Worm (Caenorhabditis elegans) whole organism, L1 larva: ENCODE results near the gene F16G10.5.

Experiments used
- C04F5.9 ChIP-seq: sonication (generic microtip); optimal IDR thresholded peaks from 2 replicates; lab custom pipeline; 2016; ENCODE audit warnings: missing genetic modification characterization, missing compliant biosample characterization
- C16A3.4 ChIP-seq: fragments of 150-350 bp; optimal IDR thresholded peaks from 2 replicates; lab custom pipeline; 2014; ENCODE audit warnings: missing biosample characterization, missing genetic modification characterization
- F16B12.6 ChIP-seq: fragments of 150-350 bp; optimal IDR thresholded peaks from 2 replicates; lab custom pipeline; 2014; ENCODE audit warnings: missing biosample characterization, missing genetic modification characterization
- alr-1 ChIP-seq: fragments of 200-800 bp; sonication (Bioruptor generic); optimal IDR thresholded peaks from 2 replicates; lab custom pipeline; 2018; ENCODE audit warnings: borderline replicate concordance, mild to moderate bottlenecking, missing genetic modification characterization, missing compliant biosample characterization
- ceh-63 ChIP-seq: fragments of 200-800 bp; sonication (Bioruptor generic); optimal IDR thresholded peaks from 2 replicates; lab custom pipeline; 2018; ENCODE audit warnings: mild to moderate bottlenecking, missing genetic modification characterization, missing compliant biosample characterization
- ceh-82 ChIP-seq, 3 experiments: fragments of 150-350 bp in 1 of 3; sonication (generic microtip) in 2 of 3; optimal IDR thresholded peaks; 2 replicates each; lab custom pipeline; 2014 to 2017; ENCODE audit warnings: missing biosample characterization in 3 of 3, missing genetic modification characterization in 3 of 3
- dpl-1 ChIP-seq, 3 experiments: fragments of 150-350 bp in 2 of 3; sonication (generic microtip) in 1 of 3; optimal IDR thresholded peaks; 2 replicates each; lab custom pipeline; 2014 to 2017; ENCODE audit warnings: missing biosample characterization in 3 of 3, missing genetic modification characterization in 3 of 3, missing genetic modification reagents in 3 of 3
- efl-1 ChIP-seq, 4 experiments: fragments of 150-350 bp; optimal IDR thresholded peaks in 3 of 4; peaks in 1 of 4; 1 replicate in 1 of 4; 2 replicates in 3 of 4; lab custom pipeline; 2014; ENCODE audit warnings: missing biosample characterization in 2 of 4, missing genetic modification characterization in 2 of 4, missing genetic modification reagents in 2 of 4
- efl-3 ChIP-seq: fragments of 200-800 bp; sonication (Bioruptor generic); optimal IDR thresholded peaks from 2 replicates; lab custom pipeline; 2018; ENCODE audit warnings: mild to moderate bottlenecking, missing genetic modification characterization, missing compliant biosample characterization
- egl-13 ChIP-seq: sonication (generic microtip); optimal IDR thresholded peaks from 2 replicates; lab custom pipeline; 2016; ENCODE audit warnings: missing genotype, missing genetic modification reagents, missing genetic modification characterization, missing compliant biosample characterization
- egl-27 ChIP-seq, 2 experiments: fragments of 150-350 bp in 1 of 2; sonication (generic microtip); optimal IDR thresholded peaks; 3 replicates each; lab custom pipeline; 2017 to 2018; ENCODE audit warnings: missing biosample characterization in 2 of 2, missing genetic modification characterization in 2 of 2, missing genetic modification reagents in 2 of 2
- elt-2 ChIP-seq: sonication (generic microtip); optimal IDR thresholded peaks from 2 replicates; lab custom pipeline; 2016; ENCODE audit warnings: missing genetic modification characterization, mild to moderate bottlenecking, inconsistent platforms, missing compliant biosample characterization, missing genetic modification reagents
- elt-3 ChIP-seq, 6 experiments: fragments of 150-350 bp in 1 of 6; sonication (generic microtip); optimal IDR thresholded peaks; 2 replicates each; lab custom pipeline; 2017 to 2018; ENCODE audit warnings: missing biosample characterization in 6 of 6, missing genetic modification characterization in 6 of 6, inconsistent platforms in 1 of 6
- ets-5 ChIP-seq: fragments of 200-800 bp; sonication (Bioruptor generic); IDR thresholded peaks from 2 replicates; pipeline ENCODE4 v1.3.6; 2022; ENCODE audit warnings: missing genetic modification characterization, missing compliant biosample characterization
- grh-1 ChIP-seq: fragments of 200-800 bp; sonication (Bioruptor generic); IDR thresholded peaks from 2 replicates; pipeline ENCODE4 v1.3.6; 2022; ENCODE audit warnings: missing genetic modification reagents, missing genetic modification characterization, missing compliant biosample characterization
- hpl-2 ChIP-seq: fragments of 150-350 bp; optimal IDR thresholded peaks from 2 replicates; lab custom pipeline; 2014; ENCODE audit warnings: missing biosample characterization, missing genetic modification reagents, missing genetic modification characterization
- isw-1 ChIP-seq: fragments of 200-800 bp; sonication (Bioruptor generic); IDR thresholded peaks from 2 replicates; pipeline ENCODE4 v1.3.6; 2022; ENCODE audit warnings: missing genetic modification characterization, missing compliant biosample characterization
- lin-13 ChIP-seq: fragments of 150-350 bp; optimal IDR thresholded peaks from 2 replicates; lab custom pipeline; 2014; ENCODE audit warnings: missing biosample characterization, missing genetic modification reagents, missing genetic modification characterization
- lin-14 ChIP-seq: fragments of 200-800 bp; sonication (Bioruptor generic); optimal IDR thresholded peaks from 2 replicates; lab custom pipeline; 2018; ENCODE audit warnings: mild to moderate bottlenecking, missing genetic modification characterization, moderate library complexity, missing compliant biosample characterization
- lin-15B ChIP-seq: fragments of 150-350 bp; sonication (generic microtip); optimal IDR thresholded peaks from 3 replicates; lab custom pipeline; 2014; ENCODE audit warnings: missing biosample characterization, missing genetic modification characterization
- lin-35 ChIP-seq, 2 experiments: fragments of 150-350 bp; optimal IDR thresholded peaks; 2 replicates each; lab custom pipeline; 2014; ENCODE audit warnings: missing biosample characterization in 2 of 2, missing genetic modification characterization in 2 of 2, missing genetic modification reagents in 2 of 2
- lsy-2 ChIP-seq, 2 experiments: fragments of 150-350 bp; optimal IDR thresholded peaks; 2 replicates each; lab custom pipeline; 2014; ENCODE audit warnings: missing biosample characterization in 2 of 2, missing genetic modification characterization in 2 of 2
- mdl-1 ChIP-seq, 2 experiments: fragments of 150-350 bp; optimal IDR thresholded peaks; 2 replicates each; lab custom pipeline; 2014 to 2017; ENCODE audit warnings: missing biosample characterization in 2 of 2, missing genetic modification characterization in 2 of 2, inconsistent platforms in 1 of 2
- mep-1 ChIP-seq: fragments of 150-350 bp; optimal IDR thresholded peaks from 2 replicates; lab custom pipeline; 2014; ENCODE audit warnings: missing biosample characterization, missing genetic modification characterization
- nhr-20 ChIP-seq: sonication (generic microtip); optimal IDR thresholded peaks from 2 replicates; lab custom pipeline; 2016; ENCODE audit warnings: mild to moderate bottlenecking, missing genetic modification characterization, missing compliant biosample characterization
- nhr-237 ChIP-seq: fragments of 150-350 bp; optimal IDR thresholded peaks from 2 replicates; lab custom pipeline; 2014; ENCODE audit warnings: missing biosample characterization, missing genetic modification characterization
- nhr-28 ChIP-seq: fragments of 150-350 bp; optimal IDR thresholded peaks from 2 replicates; lab custom pipeline; 2014; ENCODE audit warnings: missing biosample characterization, missing genetic modification characterization
- nhr-47 ChIP-seq: sonication (generic microtip); optimal IDR thresholded peaks from 2 replicates; lab custom pipeline; 2016; ENCODE audit warnings: mild to moderate bottlenecking, missing genetic modification characterization, moderate library complexity, missing compliant biosample characterization
- nhr-84 ChIP-seq: sonication (generic microtip); optimal IDR thresholded peaks from 2 replicates; lab custom pipeline; 2017; ENCODE audit warnings: missing biosample characterization, missing genetic modification characterization
- nhr-85 ChIP-seq: sonication (generic microtip); peaks from one replicate; lab custom pipeline; 2016; ENCODE audit warnings: missing genetic modification characterization, inconsistent platforms, missing compliant biosample characterization
- pqm-1 ChIP-seq: sonication (generic microtip); optimal IDR thresholded peaks from 3 replicates; lab custom pipeline; 2017; ENCODE audit warnings: missing biosample characterization, missing genetic modification characterization
- rnt-1 ChIP-seq: sonication (generic microtip); optimal IDR thresholded peaks from 2 replicates; lab custom pipeline; 2016; ENCODE audit warnings: mild to moderate bottlenecking, missing genetic modification characterization, moderate library complexity, missing compliant biosample characterization
- skn-1 ChIP-seq: fragments of 150-350 bp; optimal IDR thresholded peaks from 2 replicates; lab custom pipeline; 2014; ENCODE audit warnings: missing biosample characterization, missing genetic modification characterization
- snpc-4 ChIP-seq: fragments of 150-350 bp; optimal IDR thresholded peaks from 2 replicates; lab custom pipeline; 2014; ENCODE audit warnings: missing biosample characterization, missing genetic modification characterization
- snu-23 ChIP-seq: sonication (generic microtip); optimal IDR thresholded peaks from 2 replicates; lab custom pipeline; 2016; ENCODE audit warnings: missing genetic modification characterization, missing compliant biosample characterization
- sox-4 ChIP-seq: sonication (generic microtip); optimal IDR thresholded peaks from 2 replicates; lab custom pipeline; 2016; ENCODE audit warnings: missing genetic modification characterization, missing compliant biosample characterization
- sptf-1 ChIP-seq: fragments of 150-350 bp; optimal IDR thresholded peaks from 2 replicates; lab custom pipeline; 2014; ENCODE audit warnings: missing biosample characterization, missing genetic modification characterization
- swsn-7 ChIP-seq: sonication (generic microtip); optimal IDR thresholded peaks from 2 replicates; lab custom pipeline; 2016; ENCODE audit warnings: missing genetic modification characterization, missing compliant biosample characterization
- xbp-1 ChIP-seq: sonication (generic microtip); optimal IDR thresholded peaks from 2 replicates; lab custom pipeline; 2016; ENCODE audit warnings: missing genetic modification characterization, missing compliant biosample characterization
- ztf-4 ChIP-seq: fragments of 150-350 bp; optimal IDR thresholded peaks from 2 replicates; lab custom pipeline; 2014; ENCODE audit warnings: missing biosample characterization, missing genetic modification characterization

The F16G10.5 gene

ce11 chrII:2336177-2336576 is 30.9 kb upstream of the F16G10.5 start:
- TF ChIP-seq ceh-63 = no peak
- no peak for TF ChIP-seq lin-35 (GFP tag; optimal IDR thresholded peaks at IDR 0.05; lab: Kevin White, UChicago)
- TF ChIP-seq egl-13 (tag; lab: Kevin White, UChicago) = no peak
- no peak for TF ChIP-seq isw-1 (GFP tag; lab: Robert Waterston, UW)
- TF ChIP-seq pqm-1 (tag; lab: Kevin White, UChicago) = no peak
- TF ChIP-seq hpl-2 (GFP tag; lab: Kevin White, UChicago) = no peak
- TF ChIP-seq mdl-1 (tag; optimal IDR thresholded peaks at IDR 0.05; lab: Kevin White, UChicago) = no peak
- no peak for TF ChIP-seq nhr-47
- no peak for TF ChIP-seq snpc-4 (tag; lab: Kevin White, UChicago)
- no peak for TF ChIP-seq nhr-28 (tag; lab: Kevin White, UChicago)
- no peak for TF ChIP-seq elt-2 (tag; lab: Kevin White, UChicago)
- TF ChIP-seq egl-27 (tag; optimal IDR thresholded peaks at IDR 0.05; lab: Kevin White, UChicago) = no peak
- TF ChIP-seq sptf-1 (tag; lab: Kevin White, UChicago) = no peak
- TF ChIP-seq alr-1 (tag; lab: Kevin White, UChicago) = no peak
- no peak for TF ChIP-seq grh-1 (GFP tag; lab: Robert Waterston, UW)
- TF ChIP-seq ets-5 = no peak
- no peak for TF ChIP-seq lin-14
- TF ChIP-seq sox-4 = no peak
- no peak for TF ChIP-seq efl-3 (GFP tag; lab: Kevin White, UChicago)
- TF ChIP-seq elt-3 (tag; optimal IDR thresholded peaks at IDR 0.05; lab: Kevin White, UChicago) = no peak

- peak; percentile 61 for TF ChIP-seq lin-14
- TF ChIP-seq isw-1 (GFP tag; lab: Robert Waterston, UW) = no peak
- peak; percentile 6 for TF ChIP-seq snu-23 (GFP tag; lab: Kevin White, UChicago)
- TF ChIP-seq lsy-2 (tag; optimal IDR thresholded peaks at IDR 0.05; lab: Kevin White, UChicago) = peak in 1 of 2 experiments; percentile 10
- no peak for TF ChIP-seq nhr-237 (tag; lab: Kevin White, UChicago)
- peak; percentile 35 for TF ChIP-seq mep-1 (tag; lab: Kevin White, UChicago)
- TF ChIP-seq F16B12.6 (tag; lab: Kevin White, UChicago) = peak; percentile 4
- peak; percentile 34 to 44 for TF ChIP-seq efl-1 (optimal IDR thresholded peaks at IDR 0.05; lab: Kevin White, UChicago)
- peak; percentile 18 to 20 for TF ChIP-seq efl-1 (GFP tag; optimal IDR thresholded peaks at IDR 0.05 in 1 of 2; lab: Kevin White, UChicago)
- peak; percentile 10 to 23 for TF ChIP-seq lin-35 (GFP tag; optimal IDR thresholded peaks at IDR 0.05; lab: Kevin White, UChicago)
- peak; percentile 78 for TF ChIP-seq rnt-1 (tag; lab: Kevin White, UChicago)
- TF ChIP-seq, all 84 proteins: peak for 8
Observed at ce11 chrII:2340974-2341373, 26.1 kb upstream of the F16G10.5 start.

ce11 chrII:2341515-2341914 is 25.6 kb upstream of the F16G10.5 start, which contains the start of gene enri-1:
TSS of gene enri-1 (minus strand) at chrII:2341615.
- TF ChIP-seq nhr-84 (tag; lab: Kevin White, UChicago) = no peak

DNA sequence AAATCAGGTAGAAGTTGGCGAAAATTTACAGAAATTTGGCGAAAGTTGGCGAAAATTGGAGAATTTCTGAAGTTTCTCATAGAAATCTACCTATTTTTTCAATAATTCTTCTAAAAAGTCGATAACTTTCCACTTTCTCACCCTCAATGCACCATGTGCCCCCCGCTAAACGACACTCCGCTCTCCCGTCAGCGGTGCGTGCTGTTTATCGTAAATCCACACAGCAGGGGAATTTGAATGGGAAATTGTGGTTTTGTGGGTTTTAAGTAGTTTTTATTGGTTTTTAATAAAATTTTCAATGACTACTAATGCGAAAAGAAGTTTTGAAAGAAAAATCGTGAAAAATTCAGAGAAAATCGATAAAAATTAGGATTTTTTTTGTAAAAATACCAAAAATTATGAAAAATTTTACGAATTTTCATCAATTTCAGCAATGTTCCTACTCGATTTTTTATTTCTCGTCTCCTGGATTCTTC is 25.1 kb upstream of the F16G10.5 start, which contains the start of gene F43C11.6:
TSS of gene F43C11.6 (plus strand) at position 426 of the 476 bp plus-strand sequence.
- TF ChIP-seq F16B12.6 (tag; lab: Kevin White, UChicago) (peak; percentile 48), dpl-1 (GFP tag; optimal IDR thresholded peaks at IDR 0.05; lab: Kevin White, UChicago) (peak; percentile 35 to 76 (median 37)), xbp-1 (tag; lab: Kevin White, UChicago) (peak; percentile 8), rnt-1 (tag; lab: Kevin White, UChicago) (peak; percentile 81), lsy-2 (tag; optimal IDR thresholded peaks at IDR 0.05; lab: Kevin White, UChicago) (peak; percentile 37 to 73), nhr-85 (no peak), nhr-20 (peak; percentile 1), C16A3.4 (tag; lab: Kevin White, UChicago) (peak; percentile 55), mdl-1 (tag; optimal IDR thresholded peaks at IDR 0.05; lab: Kevin White, UChicago) (peak in 1 of 2 experiments; percentile 36), C04F5.9 (no peak), swsn-7 (peak; percentile 7), grh-1 (GFP tag; lab: Robert Waterston, UW) (no peak), skn-1 (tag; lab: Kevin White, UChicago) (peak; percentile 23), efl-1 (optimal IDR thresholded peaks at IDR 0.05; lab: Kevin White, UChicago) (peak; percentile 55 to 63), efl-1 (GFP tag; optimal IDR thresholded peaks at IDR 0.05 in 1 of 2; lab: Kevin White, UChicago) (peak; percentile 58 to 95), lin-13 (GFP tag; lab: Kevin White, UChicago) (peak; percentile 25), lin-15B (tag; lab: Kevin White, UChicago) (peak; percentile 27), ztf-4 (no peak), nhr-237 (tag; lab: Kevin White, UChicago) (no peak), lin-35 (GFP tag; optimal IDR thresholded peaks at IDR 0.05; lab: Kevin White, UChicago) (peak; percentile 49 to 77), ceh-82 (tag; optimal IDR thresholded peaks at IDR 0.05; lab: Kevin White, UChicago) (peak in 2 of 3 experiments; percentile 8 to 54)
- TF ChIP-seq, all 84 proteins: peak for 15
